Worm (Caenorhabditis elegans): ENCODE data around the gene melo-3.

DNA sequence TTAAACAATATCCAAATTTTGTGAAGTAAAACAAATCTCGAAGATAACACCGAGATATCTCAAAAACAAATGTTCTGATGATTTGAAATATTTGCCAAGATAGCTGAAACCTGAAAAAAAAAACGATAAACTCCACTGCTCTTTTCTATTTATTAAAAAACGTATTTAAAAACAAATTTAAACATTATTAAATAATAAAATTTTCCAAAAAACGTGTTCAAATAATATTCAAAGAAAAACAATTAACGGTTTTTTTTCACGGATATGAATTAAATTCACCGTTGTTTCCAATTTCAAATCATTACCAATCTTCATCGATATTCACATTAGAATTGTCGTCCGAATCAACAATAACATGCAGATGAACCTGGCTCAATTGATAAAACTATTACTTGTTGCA, 40.4 kb downstream of the melo-3 start, which contains the start of gene irld-14:
- TF ChIP-seq him-1 (tag; optimal IDR thresholded peaks at IDR 0.05), result no peak
- no peak for TF ChIP-seq W03F9.2 (tag; optimal IDR thresholded peaks at IDR 0.05)
